Worm (Caenorhabditis elegans) whole organism, midembryonic: Measurements from ENCODE around the gene srd-1.

Experiments
- flt-1 ChIP-seq: fragments of 200-800 bp; sonication (Bioruptor generic); IDR thresholded peaks from 2 replicates; pipeline ENCODE4 v1.3.6; 2022; ENCODE audit warnings: missing genetic modification characterization, missing compliant biosample characterization
- med-1 ChIP-seq: sonication (generic microtip); optimal IDR thresholded peaks from 2 replicates; lab custom pipeline; 2017; ENCODE audit warnings: missing genetic modification characterization, mild to moderate bottlenecking, missing compliant biosample characterization, antibody characterized with exemption, missing genetic modification reagents; ENCODE audit not compliant: insufficient read depth
- ref-1 ChIP-seq: fragments of 200-800 bp; sonication (Bioruptor generic); conservative IDR thresholded peaks from 2 replicates; pipeline ENCODE4 v1.3.6; 2022; ENCODE audit warnings: missing genetic modification reagents, missing genetic modification characterization, missing compliant biosample characterization
- tab-1 ChIP-seq: fragments of 200-800 bp; sonication (Bioruptor generic); IDR thresholded peaks from 2 replicates; pipeline ENCODE4 v1.3.6; 2022; ENCODE audit warnings: missing genetic modification characterization, missing compliant biosample characterization
- ztf-23 ChIP-seq: fragments of 200-800 bp; sonication (Bioruptor generic); IDR thresholded peaks from 2 replicates; pipeline ENCODE4 v1.3.6; 2022; ENCODE audit warnings: missing genetic modification reagents, missing genetic modification characterization, missing compliant biosample characterization
- ztf-29 ChIP-seq: fragments of 200-800 bp; sonication (Bioruptor generic); IDR thresholded peaks from 2 replicates; pipeline ENCODE4 v1.3.6; 2022; ENCODE audit warnings: missing genetic modification reagents, missing genetic modification characterization, missing compliant biosample characterization

- TF ChIP-seq ztf-23 (GFP tag; lab: Robert Waterston, UW) (no peak), tab-1 (no peak), flt-1 (GFP tag; lab: Robert Waterston, UW) (no peak), ref-1 (no peak), ztf-29 (GFP tag; lab: Robert Waterston, UW) (no peak), med-1 (no peak)
These were observed 43.3 kb downstream of the srd-1 start, which contains the start of gene asah-2 for ce11 chrII:10139177-10139640.
